Worm (Caenorhabditis elegans): ENCODE results near the gene F53C3.6.

DNA sequence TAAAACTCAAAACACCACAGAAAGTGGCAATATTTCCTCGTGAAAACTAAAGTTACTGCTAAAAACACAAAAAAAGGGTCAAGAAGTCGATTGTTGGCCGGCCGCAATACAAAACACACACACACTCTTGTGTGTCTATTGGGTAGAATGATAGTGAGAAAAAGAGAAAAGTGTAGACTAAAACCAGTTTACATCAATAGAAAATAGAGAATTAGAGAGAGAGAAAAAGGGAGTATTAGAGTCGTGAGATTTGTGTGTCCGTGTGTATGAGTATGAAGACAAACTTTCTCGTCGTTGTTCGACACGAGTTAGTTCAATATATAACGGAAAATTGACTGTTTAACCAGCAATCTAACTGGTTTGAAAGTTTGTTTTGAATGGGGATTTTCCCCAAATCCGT lies 31.5 kb downstream of the F53C3.6 start:
- no peak for TF ChIP-seq set-16 (GFP tag; IDR thresholded peaks at IDR 0.05)
- TF ChIP-seq skn-1 (tag; optimal IDR thresholded peaks at IDR 0.05) = no peak
- no peak for TF ChIP-seq tra-1 (GFP tag; IDR thresholded peaks at IDR 0.05)
- no peak for TF ChIP-seq lim-7 (GFP tag; IDR thresholded peaks at IDR 0.05)
- no peak for TF ChIP-seq pha-4 (GFP tag; IDR thresholded peaks at IDR 0.05)
- no peak for TF ChIP-seq pha-4 (tag; optimal IDR thresholded peaks at IDR 0.05)
- peak in 1 of 2 experiments; percentile 94 for TF ChIP-seq unc-62 (GFP tag; optimal IDR thresholded peaks at IDR 0.05 in 1 of 2)
- no peak for TF ChIP-seq unc-62 (tag; optimal IDR thresholded peaks at IDR 0.05)
- no peak for TF ChIP-seq aly-2 (tag; optimal IDR thresholded peaks at IDR 0.05)
- TF ChIP-seq spr-1 (tag; optimal IDR thresholded peaks at IDR 0.05) = no peak
- no peak for TF ChIP-seq fkh-10 (GFP tag; optimal IDR thresholded peaks at IDR 0.05)
- no peak for TF ChIP-seq dpl-1 (GFP tag; optimal IDR thresholded peaks at IDR 0.05)
- no peak for TF ChIP-seq lin-39 (tag; optimal IDR thresholded peaks at IDR 0.05)
- TF ChIP-seq nhr-6 (tag; optimal IDR thresholded peaks at IDR 0.05) = peak; percentile 17
- TF ChIP-seq nhr-28 (tag; optimal IDR thresholded peaks at IDR 0.05) = peak; percentile 98
- TF ChIP-seq mdl-1 (tag; optimal IDR thresholded peaks at IDR 0.05) = no peak
